Fruit fly (Drosophila melanogaster): Measurements from ENCODE around the gene CG44475.

CG44475 gene

dm6 chr2L:15910937-15911590 is 28.1 kb upstream of the CG44475 start (continued):
- peak; percentile 91 for TF ChIP-seq CG14710 (tag; optimal IDR thresholded peaks at IDR 0.05)
- TF ChIP-seq C15 (GFP tag; IDR thresholded peaks at IDR 0.05): peak; percentile 92
- peak; percentile 89 for TF ChIP-seq caup (GFP tag; optimal IDR thresholded peaks at IDR 0.05; ENCODE audit: severe bottlenecking)
- no peak for TF ChIP-seq abd-A (tag; optimal IDR thresholded peaks at IDR 0.05)
- TF ChIP-seq CG10543 (GFP tag; optimal IDR thresholded peaks at IDR 0.05): no peak
- peak; percentile 85 for TF ChIP-seq CG9932 (GFP tag; IDR thresholded peaks at IDR 0.05)
- TF ChIP-seq CG12391 (tag; optimal IDR thresholded peaks at IDR 0.05): peak; percentile 97
- peak; percentile 91 for TF ChIP-seq tap (tag; optimal IDR thresholded peaks at IDR 0.05)
- TF ChIP-seq scrt (GFP tag; optimal IDR thresholded peaks at IDR 0.05): peak; percentile 78
- TF ChIP-seq Hr39 (optimal IDR thresholded peaks at IDR 0.05): no peak
- TF ChIP-seq lilli (GFP tag; optimal IDR thresholded peaks at IDR 0.05): peak; percentile 96
- peak; percentile 97 for TF ChIP-seq CG12659 (GFP tag; optimal IDR thresholded peaks at IDR 0.05)
- no peak for TF ChIP-seq zen2 (GFP tag; IDR thresholded peaks at IDR 0.05; ENCODE audit: partially characterized antibody)
- TF ChIP-seq CG10147 (GFP tag; optimal IDR thresholded peaks at IDR 0.05): peak; percentile 83
- peak; percentile 85 for TF ChIP-seq CG8281 (tag; optimal IDR thresholded peaks at IDR 0.05)
- TF ChIP-seq bcd (GFP tag; optimal IDR thresholded peaks at IDR 0.05): peak; percentile 94
- TF ChIP-seq CG11085 (GFP tag; IDR thresholded peaks at IDR 0.05): peak; percentile 84
- TF ChIP-seq Stat92E (GFP tag; optimal IDR thresholded peaks at IDR 0.05): peak in 1 of 3 experiments; percentile 82
- peak; percentile 93 for TF ChIP-seq al (GFP tag; IDR thresholded peaks at IDR 0.05)
- TF ChIP-seq dimm (GFP tag; IDR thresholded peaks at IDR 0.05): peak; percentile 87
- peak; percentile 96 for TF ChIP-seq esg (GFP tag; conservative IDR thresholded peaks at IDR 0.05)
- TF ChIP-seq phol (tag; optimal IDR thresholded peaks at IDR 0.05): peak; percentile 95
- TF ChIP-seq CG10959 (GFP tag; IDR thresholded peaks at IDR 0.05): peak; percentile 83
- TF ChIP-seq h (optimal IDR thresholded peaks at IDR 0.05): no peak
- TF ChIP-seq Six4 (GFP tag; optimal IDR thresholded peaks at IDR 0.05): peak; percentile 93
- peak; percentile 87 for TF ChIP-seq luna (GFP tag; optimal IDR thresholded peaks at IDR 0.05)
- peak; percentile 97 for TF ChIP-seq dmrt99B (tag; optimal IDR thresholded peaks at IDR 0.05)
- peak; percentile 97 for TF ChIP-seq CG13424 (tag; optimal IDR thresholded peaks at IDR 0.05)
- peak; percentile 95 for TF ChIP-seq E2f1 (GFP tag; IDR thresholded peaks at IDR 0.05)
- TF ChIP-seq pb (GFP tag; optimal IDR thresholded peaks at IDR 0.05): peak; percentile 93
- TF ChIP-seq Ssrp (tag; optimal IDR thresholded peaks at IDR 0.05): peak; percentile 98
- TF ChIP-seq CG7963 (GFP tag; IDR thresholded peaks at IDR 0.05; ENCODE audit: partially characterized antibody): no peak
- peak; percentile 73 for TF ChIP-seq CG15073 (GFP tag; optimal IDR thresholded peaks at IDR 0.05)
- TF ChIP-seq lola (GFP tag; optimal IDR thresholded peaks at IDR 0.05): peak in 1 of 3 experiments; percentile 93
- no peak for TF ChIP-seq Doc3 (GFP tag; IDR thresholded peaks at IDR 0.05; ENCODE audit: partially characterized antibody)
- TF ChIP-seq CG2116 (GFP tag; optimal IDR thresholded peaks at IDR 0.05): peak; percentile 84
- TF ChIP-seq emc (GFP tag; optimal IDR thresholded peaks at IDR 0.05): peak; percentile 74
- peak; percentile 90 for TF ChIP-seq CG8359 (GFP tag; optimal IDR thresholded peaks at IDR 0.05; ENCODE audit: borderline replicate concordance)
- peak; percentile 97 for TF ChIP-seq Ptx1 (GFP tag; IDR thresholded peaks at IDR 0.05)
- TF ChIP-seq sima (GFP tag; optimal IDR thresholded peaks at IDR 0.05): peak; percentile 77
- TF ChIP-seq CG10462 (GFP tag; optimal IDR thresholded peaks at IDR 0.05): peak; percentile 95
- TF ChIP-seq Hr3 (GFP tag; optimal IDR thresholded peaks at IDR 0.05): peak; percentile 87
- TF ChIP-seq CG5180 (GFP tag; optimal IDR thresholded peaks at IDR 0.05): peak; percentile 85
- no peak for TF ChIP-seq bigmax (GFP tag; optimal IDR thresholded peaks at IDR 0.05)
- TF ChIP-seq kay (GFP tag; optimal IDR thresholded peaks at IDR 0.05): peak; percentile 94
- peak; percentile 64 for TF ChIP-seq Dip2 (GFP tag; IDR thresholded peaks at IDR 0.05)
- TF ChIP-seq CG34376 (GFP tag; optimal IDR thresholded peaks at IDR 0.05): peak; percentile 86
- TF ChIP-seq CG2199 (GFP tag; IDR thresholded peaks at IDR 0.05): peak; percentile 82
- peak; percentile 94 for TF ChIP-seq org-1 (GFP tag; optimal IDR thresholded peaks at IDR 0.05)

Data from whole organism, embryonic.